Worm (Caenorhabditis elegans) whole organism, late embryonic: ENCODE measurements around the gene syp-2.

ENCODE experiments used
- C08G9.2 ChIP-seq: sonication (generic microtip); optimal IDR thresholded peaks from 2 replicates; lab custom pipeline; 2016; ENCODE audit warnings: mild to moderate bottlenecking, missing genetic modification characterization, moderate library complexity, missing compliant biosample characterization
- C38D4.7 ChIP-seq: fragments of 200-800 bp; sonication (Bioruptor generic); optimal IDR thresholded peaks from 2 replicates; lab custom pipeline; 2018; ENCODE audit warnings: mild to moderate bottlenecking, missing genetic modification characterization, moderate library complexity, missing compliant biosample characterization
- F13H6.1 ChIP-seq: sonication (generic microtip); optimal IDR thresholded peaks from 2 replicates; lab custom pipeline; 2016; ENCODE audit warnings: missing genetic modification characterization, missing compliant biosample characterization
- K09A11.1 ChIP-seq: sonication (generic microtip); optimal IDR thresholded peaks from 2 replicates; lab custom pipeline; 2017; ENCODE audit warnings: antibody characterized with exemption, mild to moderate bottlenecking, missing genetic modification characterization, missing compliant biosample characterization; ENCODE audit not compliant: insufficient read depth
- T23F11.4 ChIP-seq: fragments of 200-800 bp; sonication (Bioruptor generic); optimal IDR thresholded peaks from 2 replicates; lab custom pipeline; 2018; ENCODE audit warnings: mild to moderate bottlenecking, missing genetic modification characterization, missing compliant biosample characterization
- Y22D7AL.16 ChIP-seq: sonication (generic microtip); optimal IDR thresholded peaks from 2 replicates; lab custom pipeline; 2016; ENCODE audit warnings: missing genetic modification characterization, missing compliant biosample characterization
- ahr-1 ChIP-seq: sonication (generic microtip); optimal IDR thresholded peaks from 2 replicates; lab custom pipeline; 2016; ENCODE audit warnings: missing genetic modification characterization, missing compliant biosample characterization
- ama-1 ChIP-seq: fragments of 150-350 bp; optimal IDR thresholded peaks from 2 replicates; lab custom pipeline; 2014
- ceh-14 ChIP-seq: sonication (generic microtip); optimal IDR thresholded peaks from 2 replicates; lab custom pipeline; 2016; ENCODE audit warnings: missing genotype, missing genetic modification characterization, missing compliant biosample characterization
- ceh-18 ChIP-seq: sonication (generic microtip); optimal IDR thresholded peaks from 2 replicates; lab custom pipeline; 2016; ENCODE audit warnings: missing genetic modification characterization, missing compliant biosample characterization
- ceh-19 ChIP-seq: fragments of 200-800 bp; sonication (Bioruptor generic); optimal IDR thresholded peaks from 2 replicates; lab custom pipeline; 2018; ENCODE audit warnings: mild to moderate bottlenecking, missing genetic modification characterization, missing compliant biosample characterization
- ceh-22 ChIP-seq: sonication (generic microtip); optimal IDR thresholded peaks from 2 replicates; lab custom pipeline; 2017; ENCODE audit warnings: missing biosample characterization, missing genetic modification characterization
- ceh-24 ChIP-seq: sonication (generic microtip); optimal IDR thresholded peaks from 2 replicates; lab custom pipeline; 2016; ENCODE audit warnings: mild to moderate bottlenecking, missing genetic modification characterization, missing compliant biosample characterization
- ceh-30 ChIP-seq: fragments of 150-350 bp; optimal IDR thresholded peaks from 2 replicates; lab custom pipeline; 2014; ENCODE audit warnings: missing biosample characterization, missing genetic modification characterization
- ceh-31 ChIP-seq: sonication (generic microtip); optimal IDR thresholded peaks from 2 replicates; lab custom pipeline; 2016; ENCODE audit warnings: missing genetic modification characterization, missing compliant biosample characterization
- ceh-34 ChIP-seq: sonication (generic microtip); optimal IDR thresholded peaks from 2 replicates; lab custom pipeline; 2016; ENCODE audit warnings: mild to moderate bottlenecking, missing genetic modification characterization, missing compliant biosample characterization
- ceh-45 ChIP-seq: fragments of 200-800 bp; sonication (Bioruptor generic); IDR thresholded peaks from 2 replicates; pipeline ENCODE4 v1.3.6; 2022; ENCODE audit warnings: missing genetic modification reagents, missing genetic modification characterization, missing compliant biosample characterization
- ceh-48 ChIP-seq: sonication (generic microtip); optimal IDR thresholded peaks from 2 replicates; lab custom pipeline; 2016; ENCODE audit warnings: missing genetic modification characterization, inconsistent platforms, missing compliant biosample characterization
- ceh-6 ChIP-seq: fragments of 200-800 bp; sonication (Bioruptor generic); optimal IDR thresholded peaks from 2 replicates; lab custom pipeline; 2018; ENCODE audit warnings: mild to moderate bottlenecking, missing genetic modification characterization, missing compliant biosample characterization
- ceh-9 ChIP-seq: sonication (generic microtip); optimal IDR thresholded peaks from 2 replicates; lab custom pipeline; 2016; ENCODE audit warnings: mild to moderate bottlenecking, missing genetic modification characterization, inconsistent platforms, missing compliant biosample characterization
- dmd-4 ChIP-seq: sonication (generic microtip); optimal IDR thresholded peaks from 2 replicates; lab custom pipeline; 2016; ENCODE audit warnings: borderline replicate concordance, missing genetic modification characterization, missing compliant biosample characterization
- dve-1 ChIP-seq: sonication (generic microtip); optimal IDR thresholded peaks from 2 replicates; lab custom pipeline; 2017; ENCODE audit warnings: antibody characterized with exemption, mild to moderate bottlenecking, missing genetic modification characterization, missing compliant biosample characterization
- elt-2 ChIP-seq: sonication (generic microtip); optimal IDR thresholded peaks from 2 replicates; lab custom pipeline; 2016; ENCODE audit warnings: missing genetic modification reagents, missing genetic modification characterization, missing compliant biosample characterization
- elt-4 ChIP-seq: sonication (generic microtip); optimal IDR thresholded peaks from 2 replicates; lab custom pipeline; 2016; ENCODE audit warnings: missing genetic modification characterization, missing compliant biosample characterization
- ets-4 ChIP-seq: sonication (generic microtip); optimal IDR thresholded peaks from 2 replicates; lab custom pipeline; 2016; ENCODE audit warnings: missing genetic modification characterization, missing compliant biosample characterization
- eyg-1 ChIP-seq: sonication (generic microtip); optimal IDR thresholded peaks from 2 replicates; lab custom pipeline; 2016; ENCODE audit warnings: missing genotype, missing genetic modification characterization, missing compliant biosample characterization
- fkh-10 ChIP-seq: fragments of 150-350 bp; optimal IDR thresholded peaks from 2 replicates; lab custom pipeline; 2014; ENCODE audit warnings: missing biosample characterization, missing genetic modification reagents, missing genetic modification characterization
- fkh-6 ChIP-seq: sonication (generic microtip); optimal IDR thresholded peaks from 2 replicates; lab custom pipeline; 2016; ENCODE audit warnings: missing genetic modification characterization, missing compliant biosample characterization
- gmeb-2 ChIP-seq: sonication (generic microtip); optimal IDR thresholded peaks from 2 replicates; lab custom pipeline; 2016; ENCODE audit warnings: missing genetic modification characterization, inconsistent platforms, missing compliant biosample characterization
- hlh-15 ChIP-seq: sonication (generic microtip); optimal IDR thresholded peaks from 2 replicates; lab custom pipeline; 2016; ENCODE audit warnings: missing genetic modification characterization, missing compliant biosample characterization
- hlh-6 ChIP-seq: sonication (generic microtip); optimal IDR thresholded peaks from 2 replicates; lab custom pipeline; 2016; ENCODE audit warnings: missing genotype, missing genetic modification characterization, missing compliant biosample characterization
- hlh-8 ChIP-seq: sonication (generic microtip); optimal IDR thresholded peaks from 2 replicates; lab custom pipeline; 2016; ENCODE audit warnings: missing genotype, missing genetic modification characterization, missing compliant biosample characterization
- lim-6 ChIP-seq: sonication (generic microtip); optimal IDR thresholded peaks from 2 replicates; lab custom pipeline; 2016; ENCODE audit warnings: missing genetic modification characterization, missing compliant biosample characterization
- lin-11 ChIP-seq: fragments of 200-800 bp; sonication (Bioruptor generic); optimal IDR thresholded peaks from 2 replicates; lab custom pipeline; 2018; ENCODE audit warnings: mild to moderate bottlenecking, missing genetic modification characterization, missing compliant biosample characterization
- madf-2 ChIP-seq: sonication (generic microtip); optimal IDR thresholded peaks from 2 replicates; lab custom pipeline; 2017; ENCODE audit warnings: missing genetic modification characterization, missing compliant biosample characterization
- mec-3 ChIP-seq: sonication (generic microtip); optimal IDR thresholded peaks from 2 replicates; lab custom pipeline; 2016; ENCODE audit warnings: borderline replicate concordance, missing genetic modification characterization, missing compliant biosample characterization
- nfya-1 ChIP-seq: sonication (generic microtip); optimal IDR thresholded peaks from 2 replicates; lab custom pipeline; 2017; ENCODE audit warnings: missing genetic modification characterization, mild to moderate bottlenecking, missing compliant biosample characterization, antibody characterized with exemption, moderate library complexity
- npax-4 ChIP-seq: sonication (generic microtip); optimal IDR thresholded peaks from 2 replicates; lab custom pipeline; 2016; ENCODE audit warnings: missing genetic modification characterization, missing compliant biosample characterization
- odd-2 ChIP-seq: sonication (generic microtip); optimal IDR thresholded peaks from 2 replicates; lab custom pipeline; 2017; ENCODE audit warnings: antibody characterized with exemption, mild to moderate bottlenecking, missing genetic modification characterization, missing compliant biosample characterization
- pat-9 ChIP-seq: fragments of 200-800 bp; sonication (Bioruptor generic); optimal IDR thresholded peaks from 2 replicates; lab custom pipeline; 2018; ENCODE audit warnings: mild to moderate bottlenecking, missing genetic modification characterization, moderate library complexity, missing compliant biosample characterization
- pha-2 ChIP-seq: sonication (generic microtip); optimal IDR thresholded peaks from 2 replicates; lab custom pipeline; 2017; ENCODE audit warnings: mild to moderate bottlenecking, missing genetic modification characterization, missing compliant biosample characterization
- pha-4 ChIP-seq: fragments of 150-350 bp; optimal IDR thresholded peaks from 2 replicates; lab custom pipeline; 2018; ENCODE audit warnings: missing biosample characterization, missing genetic modification reagents, missing genetic modification characterization
- pqm-1 ChIP-seq: sonication (generic microtip); optimal IDR thresholded peaks from 2 replicates; lab custom pipeline; 2016; ENCODE audit warnings: missing genetic modification characterization, missing compliant biosample characterization
- ref-2 ChIP-seq: sonication (generic microtip); optimal IDR thresholded peaks from 2 replicates; lab custom pipeline; 2016; ENCODE audit warnings: missing genetic modification characterization, missing compliant biosample characterization
- rnt-1 ChIP-seq: sonication (generic microtip); optimal IDR thresholded peaks from 2 replicates; lab custom pipeline; 2016; ENCODE audit warnings: missing genetic modification characterization, missing compliant biosample characterization
- sdc-2 ChIP-seq: sonication (generic microtip); optimal IDR thresholded peaks from 2 replicates; lab custom pipeline; 2016; ENCODE audit warnings: missing genotype, missing genetic modification characterization, missing compliant biosample characterization
- sox-2 ChIP-seq: fragments of 200-800 bp; sonication (Bioruptor generic); IDR thresholded peaks from 2 replicates; pipeline ENCODE4 v1.3.6; 2022; ENCODE audit warnings: missing genetic modification reagents, missing genetic modification characterization, missing compliant biosample characterization
- sox-4 ChIP-seq: sonication (generic microtip); optimal IDR thresholded peaks from 2 replicates; lab custom pipeline; 2017; ENCODE audit warnings: mild to moderate bottlenecking, missing genetic modification characterization, inconsistent platforms, missing compliant biosample characterization
- syd-9 ChIP-seq: sonication (generic microtip); optimal IDR thresholded peaks from 2 replicates; lab custom pipeline; 2016; ENCODE audit warnings: mild to moderate bottlenecking, missing genetic modification characterization, moderate library complexity, missing compliant biosample characterization
- ttx-3 ChIP-seq: sonication (generic microtip); optimal IDR thresholded peaks from 2 replicates; lab custom pipeline; 2016; ENCODE audit warnings: missing genetic modification reagents, missing genetic modification characterization, missing compliant biosample characterization
- unc-42 ChIP-seq: sonication (generic microtip); optimal IDR thresholded peaks from 2 replicates; lab custom pipeline; 2016; ENCODE audit warnings: missing genotype, missing genetic modification characterization, missing compliant biosample characterization
- unc-55 ChIP-seq: sonication (generic microtip); optimal IDR thresholded peaks from 2 replicates; lab custom pipeline; 2017; ENCODE audit warnings: missing biosample characterization, missing genetic modification reagents, missing genetic modification characterization
- unc-86 ChIP-seq: sonication (generic microtip); optimal IDR thresholded peaks from 2 replicates; lab custom pipeline; 2016; ENCODE audit warnings: missing genetic modification characterization, missing compliant biosample characterization
- zip-5 ChIP-seq: sonication (generic microtip); optimal IDR thresholded peaks from 2 replicates; lab custom pipeline; 2016; ENCODE audit warnings: missing genetic modification characterization, missing compliant biosample characterization
- ztf-16 ChIP-seq: sonication (generic microtip); optimal IDR thresholded peaks from 2 replicates; lab custom pipeline; 2017; ENCODE audit warnings: missing genetic modification characterization, missing compliant biosample characterization

The syp-2 gene

ce11 chrV:5580517-5580916 is 44.2 kb downstream of the syp-2 start:
- TF ChIP-seq sox-4 (tag; lab: Kevin White, UChicago) (no peak), ceh-45 (GFP tag; lab: Robert Waterston, UW) (no peak), T23F11.4 (GFP tag; lab: Kevin White, UChicago) (no peak), ceh-18 (tag; lab: Kevin White, UChicago) (no peak), sox-2 (GFP tag; lab: Robert Waterston, UW) (peak; percentile 40; the same call in 1 of the 2 replicates), fkh-6 (no peak), rnt-1 (tag; lab: Kevin White, UChicago) (no peak), ref-2 (tag; lab: Kevin White, UChicago) (peak; percentile 6), odd-2 (tag; lab: Kevin White, UChicago) (no peak), ceh-19 (no peak), ceh-22 (tag; lab: Kevin White, UChicago) (no peak), npax-4 (no peak), hlh-8 (tag; lab: Kevin White, UChicago) (no peak), Y22D7AL.16 (tag; lab: Kevin White, UChicago) (no peak), ceh-34 (tag; lab: Kevin White, UChicago) (no peak), ceh-6 (no peak), sdc-2 (no peak), hlh-6 (tag; lab: Kevin White, UChicago) (no peak), ceh-14 (no peak), nfya-1 (tag; lab: Kevin White, UChicago) (peak; percentile 87), pat-9 (tag; lab: Kevin White, UChicago) (no peak), unc-42 (tag; lab: Kevin White, UChicago) (peak; percentile 30), dmd-4 (tag; lab: Kevin White, UChicago) (no peak), ceh-24 (tag; lab: Kevin White, UChicago) (no peak), pha-2 (tag; lab: Kevin White, UChicago) (no peak), ttx-3 (no peak), pqm-1 (no peak), ahr-1 (tag; lab: Kevin White, UChicago) (no peak), ceh-30 (tag; lab: Kevin White, UChicago) (no peak), dve-1 (no peak), ztf-16 (tag; lab: Kevin White, UChicago) (no peak), K09A11.1 (peak; percentile 69), ama-1 (lab: Kevin White, UChicago) (no peak), ceh-31 (peak; percentile 74), elt-4 (no peak), mec-3 (tag; lab: Kevin White, UChicago) (no peak), syd-9 (tag; lab: Kevin White, UChicago) (no peak), unc-86 (tag; lab: Kevin White, UChicago) (no peak), fkh-10 (no peak), ceh-48 (peak; percentile 80), lin-11 (tag; lab: Kevin White, UChicago) (no peak), gmeb-2 (tag; lab: Kevin White, UChicago) (no peak), ets-4 (tag; lab: Kevin White, UChicago) (no peak), pha-4 (tag; lab: Kevin White, UChicago) (no peak), ceh-9 (tag; lab: Kevin White, UChicago) (no peak), hlh-15 (tag; lab: Kevin White, UChicago) (no peak), zip-5 (no peak), C08G9.2 (tag; lab: Kevin White, UChicago) (no peak), F13H6.1 (tag; lab: Kevin White, UChicago) (no peak), lim-6 (tag; lab: Kevin White, UChicago) (no peak), eyg-1 (tag; lab: Kevin White, UChicago) (no peak), madf-2 (no peak), C38D4.7 (GFP tag; lab: Kevin White, UChicago) (no peak), elt-2 (tag; lab: Kevin White, UChicago) (no peak), unc-55 (peak; percentile 38)
